Worm (Caenorhabditis elegans) whole organism, L1 larva: Measurements from ENCODE around the gene F02D8.1.

Source experiments
- C16A3.4 ChIP-seq: fragments of 150-350 bp; optimal IDR thresholded peaks from 2 replicates; lab custom pipeline; 2014; ENCODE audit warnings: missing biosample characterization, missing genetic modification characterization
- F16B12.6 ChIP-seq: fragments of 150-350 bp; optimal IDR thresholded peaks from 2 replicates; lab custom pipeline; 2014; ENCODE audit warnings: missing biosample characterization, missing genetic modification characterization
- aha-1 ChIP-seq: fragments of 150-350 bp; optimal IDR thresholded peaks from 2 replicates; lab custom pipeline; 2014; ENCODE audit warnings: missing biosample characterization, missing genetic modification characterization
- aly-2 ChIP-seq: fragments of 150-350 bp; optimal IDR thresholded peaks from 2 replicates; lab custom pipeline; 2014; ENCODE audit warnings: missing biosample characterization, missing genetic modification characterization
- ceh-8 ChIP-seq: fragments of 200-800 bp; sonication (Bioruptor generic); optimal IDR thresholded peaks from 2 replicates; lab custom pipeline; 2018; ENCODE audit warnings: mild to moderate bottlenecking, missing genetic modification characterization, moderate library complexity, missing compliant biosample characterization
- ceh-88 ChIP-seq: fragments of 200-800 bp; sonication (Bioruptor generic); IDR thresholded peaks from 2 replicates; pipeline ENCODE4 v1.3.6; 2022; ENCODE audit warnings: missing genetic modification characterization, missing compliant biosample characterization
- ceh-90 ChIP-seq: sonication (generic microtip); optimal IDR thresholded peaks from 2 replicates; lab custom pipeline; 2016; ENCODE audit warnings: missing genetic modification characterization, missing compliant biosample characterization
- efl-1 ChIP-seq, 4 experiments: fragments of 150-350 bp; optimal IDR thresholded peaks in 3 of 4; peaks in 1 of 4; 1 replicate in 1 of 4; 2 replicates in 3 of 4; lab custom pipeline; 2014; ENCODE audit warnings: missing biosample characterization in 2 of 4, missing genetic modification characterization in 2 of 4, missing genetic modification reagents in 2 of 4
- elt-2 ChIP-seq: sonication (generic microtip); optimal IDR thresholded peaks from 2 replicates; lab custom pipeline; 2016; ENCODE audit warnings: missing genetic modification characterization, mild to moderate bottlenecking, inconsistent platforms, missing compliant biosample characterization, missing genetic modification reagents
- elt-3 ChIP-seq, 6 experiments: fragments of 150-350 bp in 1 of 6; sonication (generic microtip); optimal IDR thresholded peaks; 2 replicates each; lab custom pipeline; 2017 to 2018; ENCODE audit warnings: missing biosample characterization in 6 of 6, missing genetic modification characterization in 6 of 6, inconsistent platforms in 1 of 6
- ets-5 ChIP-seq: fragments of 200-800 bp; sonication (Bioruptor generic); IDR thresholded peaks from 2 replicates; pipeline ENCODE4 v1.3.6; 2022; ENCODE audit warnings: missing genetic modification characterization, missing compliant biosample characterization
- fkh-10 ChIP-seq: sonication (generic microtip); optimal IDR thresholded peaks from 2 replicates; lab custom pipeline; 2017; ENCODE audit warnings: missing biosample characterization, missing genetic modification reagents, missing genetic modification characterization
- fkh-4 ChIP-seq: sonication (generic microtip); optimal IDR thresholded peaks from 2 replicates; lab custom pipeline; 2016; ENCODE audit warnings: missing compliant biosample characterization, missing genetic modification characterization, borderline replicate concordance
- hlh-17 ChIP-seq: fragments of 200-800 bp; sonication (Bioruptor generic); optimal IDR thresholded peaks from 2 replicates; lab custom pipeline; 2018; ENCODE audit warnings: missing genetic modification characterization, mild to moderate bottlenecking, missing compliant biosample characterization, moderate library complexity, borderline replicate concordance
- hlh-4 ChIP-seq: sonication (generic microtip); optimal IDR thresholded peaks from 2 replicates; lab custom pipeline; 2016; ENCODE audit warnings: mild to moderate bottlenecking, missing genetic modification characterization, missing compliant biosample characterization
- hpl-2 ChIP-seq: fragments of 150-350 bp; optimal IDR thresholded peaks from 2 replicates; lab custom pipeline; 2014; ENCODE audit warnings: missing biosample characterization, missing genetic modification reagents, missing genetic modification characterization
- irx-1 ChIP-seq: sonication (generic microtip); optimal IDR thresholded peaks from 2 replicates; lab custom pipeline; 2016; ENCODE audit warnings: missing genetic modification characterization, missing compliant biosample characterization
- isw-1 ChIP-seq: fragments of 200-800 bp; sonication (Bioruptor generic); IDR thresholded peaks from 2 replicates; pipeline ENCODE4 v1.3.6; 2022; ENCODE audit warnings: missing genetic modification characterization, missing compliant biosample characterization
- jun-1 ChIP-seq: fragments of 150-350 bp; optimal IDR thresholded peaks from 2 replicates; lab custom pipeline; 2014; ENCODE audit warnings: missing biosample characterization, missing genetic modification reagents, missing genetic modification characterization
- lin-13 ChIP-seq: fragments of 150-350 bp; optimal IDR thresholded peaks from 2 replicates; lab custom pipeline; 2014; ENCODE audit warnings: missing biosample characterization, missing genetic modification reagents, missing genetic modification characterization
- lin-15B ChIP-seq: fragments of 150-350 bp; sonication (generic microtip); optimal IDR thresholded peaks from 3 replicates; lab custom pipeline; 2014; ENCODE audit warnings: missing biosample characterization, missing genetic modification characterization
- lin-35 ChIP-seq, 2 experiments: fragments of 150-350 bp; optimal IDR thresholded peaks; 2 replicates each; lab custom pipeline; 2014; ENCODE audit warnings: missing biosample characterization in 2 of 2, missing genetic modification characterization in 2 of 2, missing genetic modification reagents in 2 of 2
- lir-3 ChIP-seq: sonication (generic microtip); optimal IDR thresholded peaks from 2 replicates; lab custom pipeline; 2016; ENCODE audit warnings: mild to moderate bottlenecking, missing genetic modification characterization, moderate library complexity, missing compliant biosample characterization; ENCODE audit not compliant: poor library complexity
- lsy-2 ChIP-seq, 2 experiments: fragments of 150-350 bp; optimal IDR thresholded peaks; 2 replicates each; lab custom pipeline; 2014; ENCODE audit warnings: missing biosample characterization in 2 of 2, missing genetic modification characterization in 2 of 2
- mdl-1 ChIP-seq, 2 experiments: fragments of 150-350 bp; optimal IDR thresholded peaks; 2 replicates each; lab custom pipeline; 2014 to 2017; ENCODE audit warnings: missing biosample characterization in 2 of 2, missing genetic modification characterization in 2 of 2, inconsistent platforms in 1 of 2
- nhr-11 ChIP-seq: fragments of 150-350 bp; optimal IDR thresholded peaks from 2 replicates; lab custom pipeline; 2014; ENCODE audit warnings: missing biosample characterization, missing genetic modification characterization
- nhr-12 ChIP-seq: sonication (generic microtip); optimal IDR thresholded peaks from 2 replicates; lab custom pipeline; 2017; ENCODE audit warnings: missing biosample characterization, missing genetic modification characterization
- nhr-19 ChIP-seq: fragments of 200-800 bp; sonication (Bioruptor generic); conservative IDR thresholded peaks from 2 replicates; pipeline ENCODE4 v1.3.6; 2022; ENCODE audit warnings: missing genetic modification characterization, missing compliant biosample characterization
- nhr-20 ChIP-seq: sonication (generic microtip); optimal IDR thresholded peaks from 2 replicates; lab custom pipeline; 2016; ENCODE audit warnings: mild to moderate bottlenecking, missing genetic modification characterization, missing compliant biosample characterization
- nhr-237 ChIP-seq: fragments of 150-350 bp; optimal IDR thresholded peaks from 2 replicates; lab custom pipeline; 2014; ENCODE audit warnings: missing biosample characterization, missing genetic modification characterization
- nhr-71 ChIP-seq: sonication (generic microtip); optimal IDR thresholded peaks from 2 replicates; lab custom pipeline; 2016; ENCODE audit warnings: mild to moderate bottlenecking, missing genetic modification characterization, moderate library complexity, missing compliant biosample characterization
- nhr-76 ChIP-seq: sonication (generic microtip); optimal IDR thresholded peaks from 2 replicates; lab custom pipeline; 2017; ENCODE audit warnings: missing biosample characterization, missing genetic modification characterization
- nhr-85 ChIP-seq: sonication (generic microtip); peaks from one replicate; lab custom pipeline; 2016; ENCODE audit warnings: missing genetic modification characterization, inconsistent platforms, missing compliant biosample characterization
- pax-3 ChIP-seq: fragments of 200-800 bp; sonication (Bioruptor generic); optimal IDR thresholded peaks from 2 replicates; lab custom pipeline; 2018; ENCODE audit warnings: mild to moderate bottlenecking, missing genetic modification characterization, moderate library complexity, missing compliant biosample characterization
- pqm-1 ChIP-seq: sonication (generic microtip); optimal IDR thresholded peaks from 3 replicates; lab custom pipeline; 2017; ENCODE audit warnings: missing biosample characterization, missing genetic modification characterization
- rnt-1 ChIP-seq: sonication (generic microtip); optimal IDR thresholded peaks from 2 replicates; lab custom pipeline; 2016; ENCODE audit warnings: mild to moderate bottlenecking, missing genetic modification characterization, moderate library complexity, missing compliant biosample characterization
- skn-1 ChIP-seq: fragments of 150-350 bp; optimal IDR thresholded peaks from 2 replicates; lab custom pipeline; 2014; ENCODE audit warnings: missing biosample characterization, missing genetic modification characterization
- snpc-4 ChIP-seq: fragments of 150-350 bp; optimal IDR thresholded peaks from 2 replicates; lab custom pipeline; 2014; ENCODE audit warnings: missing biosample characterization, missing genetic modification characterization
- snu-23 ChIP-seq: sonication (generic microtip); optimal IDR thresholded peaks from 2 replicates; lab custom pipeline; 2016; ENCODE audit warnings: missing genetic modification characterization, missing compliant biosample characterization
- tbx-2 ChIP-seq: sonication (generic microtip); optimal IDR thresholded peaks from 2 replicates; lab custom pipeline; 2016; ENCODE audit warnings: missing genetic modification characterization, missing compliant biosample characterization
- tlp-1 ChIP-seq: fragments of 150-350 bp; optimal IDR thresholded peaks from 2 replicates; lab custom pipeline; 2014; ENCODE audit warnings: missing biosample characterization, missing genetic modification characterization
- unc-86 ChIP-seq: sonication (generic microtip); optimal IDR thresholded peaks from 2 replicates; lab custom pipeline; 2016; ENCODE audit warnings: missing genetic modification characterization, missing compliant biosample characterization
- ztf-11 ChIP-seq, 2 experiments: sonication (generic microtip); optimal IDR thresholded peaks; 2 replicates each; lab custom pipeline; 2016 to 2017; ENCODE audit warnings: missing genetic modification characterization in 2 of 2, missing biosample characterization in 1 of 2, missing compliant biosample characterization in 1 of 2

The F02D8.1 gene

DNA sequence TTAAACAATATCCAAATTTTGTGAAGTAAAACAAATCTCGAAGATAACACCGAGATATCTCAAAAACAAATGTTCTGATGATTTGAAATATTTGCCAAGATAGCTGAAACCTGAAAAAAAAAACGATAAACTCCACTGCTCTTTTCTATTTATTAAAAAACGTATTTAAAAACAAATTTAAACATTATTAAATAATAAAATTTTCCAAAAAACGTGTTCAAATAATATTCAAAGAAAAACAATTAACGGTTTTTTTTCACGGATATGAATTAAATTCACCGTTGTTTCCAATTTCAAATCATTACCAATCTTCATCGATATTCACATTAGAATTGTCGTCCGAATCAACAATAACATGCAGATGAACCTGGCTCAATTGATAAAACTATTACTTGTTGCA is 17.7 kb upstream of the F02D8.1 start, which contains the start of gene irld-14:
irld-14 (plus strand) TSS at position 301 of the 400 bp plus-strand sequence.
- no peak for TF ChIP-seq nhr-19 (GFP tag; lab: Robert Waterston, UW)
- no peak for TF ChIP-seq ceh-90 (tag; lab: Kevin White, UChicago)
- TF ChIP-seq ets-5 (GFP tag; lab: Robert Waterston, UW): no peak
- TF ChIP-seq nhr-237: no peak
- TF ChIP-seq aha-1 (tag; lab: Kevin White, UChicago): no peak
- no peak for TF ChIP-seq lsy-2 (tag; optimal IDR thresholded peaks at IDR 0.05; lab: Kevin White, UChicago)

DNA sequence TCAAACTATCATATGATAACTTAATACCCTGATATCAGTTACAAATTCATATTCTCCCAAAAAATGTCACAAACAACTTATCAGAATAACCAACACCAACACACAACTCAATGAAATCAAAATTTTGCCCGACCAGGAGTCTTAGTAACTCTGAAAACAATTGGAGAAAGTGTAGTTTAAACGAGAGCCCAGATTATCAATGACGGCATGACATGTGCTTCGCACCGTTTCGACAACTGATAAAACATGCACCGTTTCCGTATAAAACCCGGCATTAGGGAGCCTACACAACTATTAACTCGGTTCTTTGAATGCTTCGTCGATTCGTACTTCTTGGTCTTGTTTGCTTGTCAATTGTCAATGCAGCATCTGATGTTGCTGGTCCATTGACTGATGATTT is 15.1 kb upstream of the F02D8.1 start, which contains the start of gene fil-1:
fil-1 (plus strand) TSS at position 219 of the 400 bp plus-strand sequence.
- TF ChIP-seq pqm-1 (tag; lab: Kevin White, UChicago) (no peak), fkh-4 (tag; lab: Kevin White, UChicago) (no peak), elt-2 (tag; lab: Kevin White, UChicago) (peak; percentile 68), nhr-20 (tag; lab: Kevin White, UChicago) (peak; percentile 30), fkh-10 (GFP tag; lab: Kevin White, UChicago) (no peak), jun-1 (tag; lab: Kevin White, UChicago) (no peak), hlh-17 (GFP tag; lab: Kevin White, UChicago) (no peak), lin-35 (GFP tag; optimal IDR thresholded peaks at IDR 0.05; lab: Kevin White, UChicago) (peak in 1 of 2 experiments; percentile 17), nhr-237 (no peak), F16B12.6 (tag; lab: Kevin White, UChicago) (no peak)

- no peak for TF ChIP-seq aly-2 (tag; lab: Kevin White, UChicago)
- no peak for TF ChIP-seq nhr-71 (tag; lab: Kevin White, UChicago)
- TF ChIP-seq snpc-4: no peak
- TF ChIP-seq tbx-2 (tag; lab: Kevin White, UChicago): no peak
- no peak for TF ChIP-seq efl-1 (optimal IDR thresholded peaks at IDR 0.05; lab: Kevin White, UChicago)
- no peak for TF ChIP-seq efl-1 (GFP tag; optimal IDR thresholded peaks at IDR 0.05 in 1 of 2; lab: Kevin White, UChicago)
- TF ChIP-seq hlh-4 (tag; lab: Kevin White, UChicago): no peak
- TF ChIP-seq ceh-88 (GFP tag; lab: Robert Waterston, UW): no peak
- no peak for TF ChIP-seq tlp-1
- no peak for TF ChIP-seq ceh-90 (tag; lab: Kevin White, UChicago)
- TF ChIP-seq unc-86: no peak
- TF ChIP-seq snu-23 (GFP tag; lab: Kevin White, UChicago): no peak
- no peak for TF ChIP-seq fkh-4 (tag; lab: Kevin White, UChicago)
- no peak for TF ChIP-seq nhr-85 (tag; lab: Kevin White, UChicago)
- no peak for TF ChIP-seq pax-3 (tag; lab: Kevin White, UChicago)
- TF ChIP-seq hlh-17 (GFP tag; lab: Kevin White, UChicago): no peak
Measured at ce11 chrV:14992627-14993117, 14.2 kb upstream of the F02D8.1 start, which contains the start of gene T01C3.3. Gene T01C3.3, minus strand, starts transcription at chrV:14992677.

DNA sequence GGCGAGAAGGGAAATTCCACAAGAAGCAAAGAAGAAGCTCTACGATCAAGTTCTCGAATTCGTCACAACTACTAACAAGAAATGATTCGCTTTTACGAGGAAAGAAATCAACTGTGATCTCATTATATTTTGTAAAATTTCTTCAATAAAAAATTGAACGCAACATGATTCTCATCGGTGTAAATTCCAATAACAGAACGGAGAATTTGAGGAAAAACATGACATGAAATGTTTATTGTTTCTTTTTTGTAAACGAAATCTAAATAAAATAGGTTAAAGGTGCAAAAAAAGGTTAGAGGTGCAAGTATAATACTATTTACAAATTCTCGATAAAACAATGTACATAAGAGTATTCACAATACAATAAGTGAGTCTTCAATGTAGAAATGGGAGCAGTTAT is 13.0 kb upstream of the F02D8.1 start:
- TF ChIP-seq efl-1 (optimal IDR thresholded peaks at IDR 0.05; lab: Kevin White, UChicago) (no peak), efl-1 (GFP tag; optimal IDR thresholded peaks at IDR 0.05 in 1 of 2; lab: Kevin White, UChicago) (peak in 1 of 2 experiments; percentile 45), isw-1 (GFP tag; lab: Robert Waterston, UW) (no peak)

- peak; percentile 40 for TF ChIP-seq rnt-1 (tag; lab: Kevin White, UChicago)
- peak; percentile 82 to 92 for TF ChIP-seq lin-35 (GFP tag; optimal IDR thresholded peaks at IDR 0.05; lab: Kevin White, UChicago)
- TF ChIP-seq nhr-11 (tag; lab: Kevin White, UChicago): no peak
- TF ChIP-seq skn-1: peak; percentile 23
- no peak for TF ChIP-seq ceh-90 (tag; lab: Kevin White, UChicago)
- no peak for TF ChIP-seq mdl-1 (tag; optimal IDR thresholded peaks at IDR 0.05; lab: Kevin White, UChicago)
- peak; percentile 53 to 74 for TF ChIP-seq lsy-2 (tag; optimal IDR thresholded peaks at IDR 0.05; lab: Kevin White, UChicago)
- no peak for TF ChIP-seq ceh-8 (GFP tag; lab: Kevin White, UChicago)
- TF ChIP-seq lir-3 (tag; lab: Kevin White, UChicago): no peak
- TF ChIP-seq hpl-2 (GFP tag; lab: Kevin White, UChicago): no peak
- no peak for TF ChIP-seq ztf-11 (tag; optimal IDR thresholded peaks at IDR 0.05; lab: Kevin White, UChicago)
- TF ChIP-seq nhr-76 (tag; lab: Kevin White, UChicago): no peak
- TF ChIP-seq snu-23 (GFP tag; lab: Kevin White, UChicago): peak; percentile 56
- TF ChIP-seq nhr-12 (tag; lab: Kevin White, UChicago): no peak
- TF ChIP-seq pqm-1 (tag; lab: Kevin White, UChicago): no peak
- TF ChIP-seq lin-15B (tag; lab: Kevin White, UChicago): peak; percentile 24
- no peak for TF ChIP-seq lin-13 (GFP tag; lab: Kevin White, UChicago)
- TF ChIP-seq irx-1: no peak
- peak; percentile 18 for TF ChIP-seq C16A3.4 (tag; lab: Kevin White, UChicago)
- peak in 1 of 6 experiments; percentile 7 for TF ChIP-seq elt-3 (tag; optimal IDR thresholded peaks at IDR 0.05; lab: Kevin White, UChicago)
Measured at ce11 chrV:14990843-14991242, 12.3 kb upstream of the F02D8.1 start, which contains the start of the genes cdt-2 and T01C3.2. Gene cdt-2, minus strand, starts transcription at chrV:14991126. Gene T01C3.2, plus strand, starts transcription at chrV:14991168.
